Worm (Caenorhabditis elegans): ENCODE data around the gene F55B12.10.

Gene F55B12.10

DNA sequence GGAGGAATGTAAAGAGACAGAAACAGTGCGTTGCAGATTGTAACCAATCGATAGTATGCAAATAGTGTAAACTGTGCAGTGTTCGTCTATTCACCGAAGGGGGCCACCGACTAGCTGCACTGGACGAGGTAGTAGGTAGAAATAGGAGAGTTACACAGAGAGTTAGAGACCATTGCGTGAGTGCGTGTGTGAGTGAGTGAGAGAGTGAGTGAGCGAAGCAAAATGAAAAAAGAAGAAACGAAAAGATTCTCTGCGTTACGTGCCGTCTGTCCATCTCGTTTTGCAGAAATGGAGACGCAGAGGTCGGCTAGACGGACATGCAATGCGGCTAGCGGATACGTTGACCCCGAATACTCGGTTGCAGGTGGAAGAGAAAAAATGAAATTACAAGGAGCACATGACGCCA is 31.1 kb upstream of the F55B12.10 start (continued):
- TF ChIP-seq ztf-4 (tag; optimal IDR thresholded peaks at IDR 0.05) (no peak), nhr-47 (tag; optimal IDR thresholded peaks at IDR 0.05) (peak; percentile 61), nhr-85 (tag) (no peak), pqm-1 (tag; optimal IDR thresholded peaks at IDR 0.05) (no peak), nhr-20 (tag; optimal IDR thresholded peaks at IDR 0.05) (peak; percentile 65), alr-1 (tag; optimal IDR thresholded peaks at IDR 0.05; ENCODE audit: borderline replicate concordance) (no peak), dsc-1 (tag; optimal IDR thresholded peaks at IDR 0.05) (peak; percentile 14), mep-1 (tag; optimal IDR thresholded peaks at IDR 0.05) (peak; percentile 83), ztf-11 (tag; optimal IDR thresholded peaks at IDR 0.05) (no peak), efl-1 (optimal IDR thresholded peaks at IDR 0.05) (peak; percentile 55 to 77), efl-1 (GFP tag; optimal IDR thresholded peaks at IDR 0.05 in 1 of 2) (peak; percentile 14 to 93), nhr-71 (tag; optimal IDR thresholded peaks at IDR 0.05) (peak; percentile 74), C34B4.2 (tag; optimal IDR thresholded peaks at IDR 0.05) (no peak), unc-62 (GFP tag; optimal IDR thresholded peaks at IDR 0.05) (no peak), mab-9 (GFP tag; IDR thresholded peaks at IDR 0.05) (no peak), zag-1 (tag; optimal IDR thresholded peaks at IDR 0.05) (no peak), irx-1 (tag; optimal IDR thresholded peaks at IDR 0.05) (no peak), efl-3 (GFP tag; optimal IDR thresholded peaks at IDR 0.05) (no peak), C04F5.9 (tag; optimal IDR thresholded peaks at IDR 0.05) (no peak), fkh-8 (tag; optimal IDR thresholded peaks at IDR 0.05) (peak; percentile 67), fkh-4 (tag; optimal IDR thresholded peaks at IDR 0.05; ENCODE audit: borderline replicate concordance) (no peak), nhr-77 (tag; optimal IDR thresholded peaks at IDR 0.05) (peak; percentile 47), unc-86 (tag; optimal IDR thresholded peaks at IDR 0.05) (peak; percentile 3), nhr-90 (tag; optimal IDR thresholded peaks at IDR 0.05; ENCODE audit: poor library complexity) (no peak), fos-1 (tag; optimal IDR thresholded peaks at IDR 0.05) (peak; percentile 56), ceh-82 (tag; optimal IDR thresholded peaks at IDR 0.05) (peak; percentile 8 to 71 (median 45)), fkh-10 (GFP tag; optimal IDR thresholded peaks at IDR 0.05) (peak; percentile 5), nhr-19 (GFP tag; conservative IDR thresholded peaks at IDR 0.05) (peak; percentile 47), nhr-28 (tag; optimal IDR thresholded peaks at IDR 0.05) (no peak), ceh-63 (GFP tag; optimal IDR thresholded peaks at IDR 0.05) (no peak), sptf-1 (tag; optimal IDR thresholded peaks at IDR 0.05) (no peak)

DNA sequence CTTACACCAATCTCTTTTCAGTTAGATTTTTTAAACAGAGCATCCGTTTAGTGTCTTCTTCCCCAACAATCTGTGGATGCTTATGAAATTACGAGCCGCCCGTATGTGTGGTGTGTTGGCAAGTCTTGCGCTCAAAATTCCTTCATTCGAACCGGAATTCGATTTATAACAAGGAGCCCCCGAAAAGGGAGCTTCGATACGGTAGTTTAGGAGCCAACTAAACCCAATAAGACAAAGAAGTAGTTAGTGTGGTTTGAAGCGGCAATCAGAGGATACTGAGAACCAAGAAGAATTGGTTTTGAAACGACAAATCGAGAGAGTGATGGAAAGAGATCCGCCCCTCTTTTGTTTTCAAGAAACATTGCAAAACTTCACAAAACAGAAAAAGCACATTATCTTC is 27.2 kb upstream of the F55B12.10 start:
- no peak for TF ChIP-seq grh-1 (GFP tag; IDR thresholded peaks at IDR 0.05)
- no peak for TF ChIP-seq nhr-28 (tag; optimal IDR thresholded peaks at IDR 0.05)
- peak; percentile 48 for TF ChIP-seq lin-14 (GFP tag; optimal IDR thresholded peaks at IDR 0.05)
- TF ChIP-seq efl-1 (optimal IDR thresholded peaks at IDR 0.05) = no peak
- TF ChIP-seq efl-1 (GFP tag; optimal IDR thresholded peaks at IDR 0.05 in 1 of 2) = peak in 1 of 2 experiments; percentile 46

DNA sequence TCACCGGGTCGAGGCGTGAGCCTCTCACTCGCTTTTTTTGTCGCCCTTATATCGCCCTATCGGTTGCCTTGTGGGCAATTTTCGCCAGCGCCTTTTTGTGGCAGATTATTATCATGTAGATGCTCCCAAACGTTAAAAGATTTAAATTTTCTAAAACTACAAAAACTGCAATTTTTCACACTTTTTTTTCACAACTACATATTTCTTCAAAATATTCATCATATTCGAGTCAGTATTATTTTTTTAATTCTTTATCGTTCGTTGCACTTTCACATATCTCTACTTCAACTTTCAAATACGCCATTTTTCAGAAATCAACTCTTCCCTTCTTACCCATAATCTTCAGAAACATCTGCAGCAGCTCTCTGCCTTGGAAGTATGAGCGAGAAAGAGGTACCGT is 26.6 kb upstream of the F55B12.10 start, which contains the start of gene ceh-24:
Gene ceh-24 (plus strand): TSS at position 301 of the 400 bp plus-strand sequence.
- TF ChIP-seq ztf-11 (tag; optimal IDR thresholded peaks at IDR 0.05) (no peak), efl-3 (GFP tag; optimal IDR thresholded peaks at IDR 0.05) (no peak), aly-2 (tag; optimal IDR thresholded peaks at IDR 0.05) (no peak), C16A3.4 (tag; optimal IDR thresholded peaks at IDR 0.05) (no peak), hlh-17 (GFP tag; optimal IDR thresholded peaks at IDR 0.05; ENCODE audit: borderline replicate concordance) (no peak), nhr-12 (tag; optimal IDR thresholded peaks at IDR 0.05) (no peak), lir-3 (tag; optimal IDR thresholded peaks at IDR 0.05; ENCODE audit: poor library complexity) (no peak), fkh-8 (tag; optimal IDR thresholded peaks at IDR 0.05) (no peak), skn-1 (tag; optimal IDR thresholded peaks at IDR 0.05) (no peak), lin-35 (GFP tag; optimal IDR thresholded peaks at IDR 0.05) (no peak), nhr-28 (tag; optimal IDR thresholded peaks at IDR 0.05) (no peak), ceh-82 (tag; optimal IDR thresholded peaks at IDR 0.05) (no peak), nhr-47 (tag; optimal IDR thresholded peaks at IDR 0.05) (no peak), F16B12.6 (tag; optimal IDR thresholded peaks at IDR 0.05) (no peak), elt-3 (tag; optimal IDR thresholded peaks at IDR 0.05) (no peak), nhr-84 (tag; optimal IDR thresholded peaks at IDR 0.05) (no peak), ceh-63 (GFP tag; optimal IDR thresholded peaks at IDR 0.05) (no peak)

Measured in whole organism, L1 larva.